Worm (Caenorhabditis elegans) whole organism, L4 larva: ENCODE measurements around the gene K06H7.7.
A peak's percentile ranks its signal among the peaks of the same experiment; 100 is the strongest.

Experiments used
- D1046.2 ChIP-seq: fragments of 200-800 bp; sonication (Bioruptor generic); IDR thresholded peaks from 2 replicates; pipeline ENCODE4 v1.3.6; 2022; ENCODE audit warnings: missing genetic modification characterization, missing compliant biosample characterization
- F10B5.3 ChIP-seq: sonication (generic microtip); optimal IDR thresholded peaks from 2 replicates; lab custom pipeline; 2016; ENCODE audit warnings: mild to moderate bottlenecking, missing genetic modification characterization, missing compliant biosample characterization
- T26A8.4 ChIP-seq: fragments of 200-800 bp; sonication (Bioruptor generic); IDR thresholded peaks from 2 replicates; pipeline ENCODE4 v1.3.6; 2022; ENCODE audit warnings: missing genetic modification characterization, missing compliant biosample characterization
- Y105C5A.15 ChIP-seq: fragments of 200-800 bp; sonication (Bioruptor generic); IDR thresholded peaks from 2 replicates; pipeline ENCODE4 v1.3.6; 2022; ENCODE audit warnings: missing genetic modification characterization, missing compliant biosample characterization
- Y48G9A.11 ChIP-seq: fragments of 200-800 bp; sonication (Bioruptor generic); IDR thresholded peaks from 2 replicates; pipeline ENCODE4 v1.3.6; 2022; ENCODE audit warnings: missing genetic modification reagents, missing genetic modification characterization, missing compliant biosample characterization
- Y5F2A.4 ChIP-seq: fragments of 200-800 bp; sonication (Bioruptor generic); optimal IDR thresholded peaks from 2 replicates; lab custom pipeline; 2018; ENCODE audit warnings: mild to moderate bottlenecking, missing genetic modification characterization, missing compliant biosample characterization
- ZK337.2 ChIP-seq: fragments of 200-800 bp; sonication (Bioruptor generic); IDR thresholded peaks from 2 replicates; pipeline ENCODE4 v1.3.6; 2022; ENCODE audit warnings: missing genetic modification reagents, missing genetic modification characterization, missing compliant biosample characterization
- ZK546.5 ChIP-seq, 2 experiments: sonication (generic microtip); optimal IDR thresholded peaks; 2 replicates each; lab custom pipeline; 2017; ENCODE audit warnings: missing biosample characterization in 2 of 2, missing genetic modification characterization in 2 of 2
- aly-2 ChIP-seq: sonication (generic microtip); optimal IDR thresholded peaks from 2 replicates; lab custom pipeline; 2018; ENCODE audit warnings: missing biosample characterization, missing genetic modification characterization
- ama-1 ChIP-seq: fragments of 150-350 bp; optimal IDR thresholded peaks from 2 replicates; lab custom pipeline; 2014; ENCODE audit warnings: inconsistent platforms, mixed read lengths
- ceh-20 ChIP-seq: fragments of 200-800 bp; sonication (Bioruptor generic); IDR thresholded peaks from 2 replicates; pipeline ENCODE4 v1.3.6; 2022; ENCODE audit warnings: missing genetic modification reagents, missing genetic modification characterization, missing compliant biosample characterization
- ceh-82 ChIP-seq: sonication (generic microtip); optimal IDR thresholded peaks from 2 replicates; lab custom pipeline; 2017; ENCODE audit warnings: missing biosample characterization, missing genetic modification characterization
- ces-1 ChIP-seq: fragments of 150-350 bp; sonication (generic microtip); optimal IDR thresholded peaks from 4 replicates; lab custom pipeline; 2014; ENCODE audit warnings: missing biosample characterization, missing genetic modification reagents, missing genetic modification characterization
- cey-2 ChIP-seq: sonication (generic microtip); optimal IDR thresholded peaks from 3 replicates; lab custom pipeline; 2017; ENCODE audit warnings: missing genetic modification characterization, mild to moderate bottlenecking, missing compliant biosample characterization, antibody characterized with exemption, borderline replicate concordance; ENCODE audit not compliant: insufficient read depth
- ctbp-1 ChIP-seq: fragments of 200-800 bp; sonication (Bioruptor generic); IDR thresholded peaks from 2 replicates; pipeline ENCODE4 v1.3.6; 2022; ENCODE audit warnings: missing genetic modification reagents, missing genetic modification characterization, missing compliant biosample characterization
- daf-12 ChIP-seq: fragments of 150-350 bp; optimal IDR thresholded peaks from 2 replicates; lab custom pipeline; 2014; ENCODE audit warnings: missing biosample characterization, missing genetic modification reagents, missing genetic modification characterization
- daf-16 ChIP-seq, 3 experiments: sonication (generic microtip); optimal IDR thresholded peaks; 2 replicates each; lab custom pipeline; 2016 to 2017; ENCODE audit warnings: missing genetic modification characterization in 3 of 3, missing genetic modification reagents in 3 of 3, mild to moderate bottlenecking in 2 of 3, missing compliant biosample characterization in 2 of 3, missing biosample characterization in 1 of 3, moderate library complexity in 1 of 3
- dmd-8 ChIP-seq: fragments of 200-800 bp; sonication (Bioruptor generic); IDR thresholded peaks from 2 replicates; pipeline ENCODE4 v1.3.6; 2022; ENCODE audit warnings: missing genetic modification characterization, missing compliant biosample characterization
- dpl-1 ChIP-seq: fragments of 150-350 bp; optimal IDR thresholded peaks from 2 replicates; lab custom pipeline; 2014; ENCODE audit warnings: missing biosample characterization, missing genetic modification reagents, missing genetic modification characterization
- duxl-1 ChIP-seq: sonication (generic microtip); optimal IDR thresholded peaks from 2 replicates; lab custom pipeline; 2016; ENCODE audit warnings: mild to moderate bottlenecking, missing genetic modification characterization, moderate library complexity, missing compliant biosample characterization; ENCODE audit not compliant: poor library complexity
- egl-27 ChIP-seq: sonication (generic microtip); optimal IDR thresholded peaks from 3 replicates; lab custom pipeline; 2017; ENCODE audit warnings: missing biosample characterization, missing genetic modification reagents, missing genetic modification characterization
- gei-8 ChIP-seq: fragments of 200-800 bp; sonication (Bioruptor generic); optimal IDR thresholded peaks from 2 replicates; lab custom pipeline; 2018; ENCODE audit warnings: mild to moderate bottlenecking, missing genetic modification characterization, missing compliant biosample characterization
- hif-1 ChIP-seq, 2 experiments: sonication (generic microtip); optimal IDR thresholded peaks; 2 replicates each; lab custom pipeline; 2016 to 2017; ENCODE audit warnings: missing compliant biosample characterization in 2 of 2, missing genetic modification characterization in 2 of 2, missing genetic modification reagents in 2 of 2, missing genotype in 2 of 2, mild to moderate bottlenecking in 1 of 2
- hlh-11 ChIP-seq: fragments of 200-800 bp; sonication (Bioruptor generic); optimal IDR thresholded peaks from 2 replicates; lab custom pipeline; 2018; ENCODE audit warnings: mild to moderate bottlenecking, missing genetic modification characterization, missing compliant biosample characterization
- hlh-30 ChIP-seq: sonication (generic microtip); optimal IDR thresholded peaks from 2 replicates; lab custom pipeline; 2017; ENCODE audit warnings: antibody characterized with exemption, mild to moderate bottlenecking, missing genetic modification characterization, missing compliant biosample characterization; ENCODE audit not compliant: insufficient read depth
- jun-1 ChIP-seq: fragments of 150-350 bp; optimal IDR thresholded peaks from 2 replicates; lab custom pipeline; 2014; ENCODE audit warnings: missing biosample characterization, missing genetic modification reagents, missing genetic modification characterization
- lin-1 ChIP-seq: fragments of 200-800 bp; sonication (Bioruptor generic); IDR thresholded peaks from 2 replicates; pipeline ENCODE4 v1.3.6; 2022; ENCODE audit warnings: missing genetic modification reagents, missing genetic modification characterization, missing compliant biosample characterization
- lin-13 ChIP-seq: fragments of 150-350 bp; optimal IDR thresholded peaks from 2 replicates; lab custom pipeline; 2014; ENCODE audit warnings: missing biosample characterization, missing genetic modification reagents, missing genetic modification characterization
- lin-15B ChIP-seq: fragments of 150-350 bp; sonication (generic microtip); optimal IDR thresholded peaks from 3 replicates; lab custom pipeline; 2014; ENCODE audit warnings: missing biosample characterization, missing genetic modification characterization
- lin-38 ChIP-seq: fragments of 200-800 bp; sonication (Bioruptor generic); IDR thresholded peaks from 2 replicates; pipeline ENCODE4 v1.3.6; 2022; ENCODE audit warnings: missing genetic modification reagents, missing genetic modification characterization, missing compliant biosample characterization
- lsy-2 ChIP-seq, 2 experiments: fragments of 150-350 bp in 1 of 2; sonication (generic microtip) in 1 of 2; optimal IDR thresholded peaks; 2 replicates each; lab custom pipeline; 2014 to 2017; ENCODE audit warnings: missing biosample characterization in 2 of 2, missing genetic modification characterization in 2 of 2
- madf-9 ChIP-seq: fragments of 200-800 bp; sonication (Bioruptor generic); conservative IDR thresholded peaks from 2 replicates; pipeline ENCODE4 v1.3.6; 2022; ENCODE audit warnings: missing genetic modification reagents, missing genetic modification characterization, missing compliant biosample characterization
- mdl-1 ChIP-seq, 2 experiments: fragments of 150-350 bp in 1 of 2; sonication (generic microtip) in 1 of 2; optimal IDR thresholded peaks; 2 replicates each; lab custom pipeline; 2014 to 2017; ENCODE audit warnings: missing biosample characterization in 2 of 2, missing genetic modification characterization in 2 of 2
- mdt-29 ChIP-seq: fragments of 200-800 bp; sonication (Bioruptor generic); IDR thresholded peaks from 2 replicates; pipeline ENCODE4 v1.3.6; 2022; ENCODE audit warnings: missing genetic modification reagents, missing genetic modification characterization, missing compliant biosample characterization
- mep-1 ChIP-seq: fragments of 150-350 bp; sonication (generic microtip); optimal IDR thresholded peaks from 3 replicates; lab custom pipeline; 2014; ENCODE audit warnings: missing biosample characterization, missing genetic modification characterization
- nhr-102 ChIP-seq: sonication (generic microtip); optimal IDR thresholded peaks from 2 replicates; lab custom pipeline; 2016; ENCODE audit warnings: mild to moderate bottlenecking, missing genetic modification characterization, moderate library complexity, missing compliant biosample characterization
- nhr-111 ChIP-seq: fragments of 200-800 bp; sonication (Bioruptor generic); optimal IDR thresholded peaks from 2 replicates; lab custom pipeline; 2018; ENCODE audit warnings: mild to moderate bottlenecking, missing genetic modification characterization, missing compliant biosample characterization
- nhr-25 ChIP-seq: sonication (generic microtip); optimal IDR thresholded peaks from 2 replicates; lab custom pipeline; 2017; ENCODE audit warnings: missing genetic modification characterization, mild to moderate bottlenecking, missing compliant biosample characterization, antibody characterized with exemption, moderate library complexity, borderline replicate concordance; ENCODE audit not compliant: insufficient read depth
- nhr-41 ChIP-seq: fragments of 200-800 bp; sonication (Bioruptor generic); IDR thresholded peaks from 2 replicates; pipeline ENCODE4 v1.3.6; 2022; ENCODE audit warnings: missing genetic modification reagents, missing genetic modification characterization, missing compliant biosample characterization
- nhr-42 ChIP-seq: fragments of 200-800 bp; sonication (Bioruptor generic); IDR thresholded peaks from 2 replicates; pipeline ENCODE4 v1.3.6; 2022; ENCODE audit warnings: missing genetic modification characterization, missing compliant biosample characterization
- snpc-1.2 ChIP-seq: fragments of 200-800 bp; sonication (Bioruptor generic); IDR thresholded peaks from 2 replicates; pipeline ENCODE4 v1.3.6; 2022; ENCODE audit warnings: missing genetic modification reagents, missing genetic modification characterization, missing compliant biosample characterization
- snpc-4 ChIP-seq: fragments of 150-350 bp; optimal IDR thresholded peaks from 2 replicates; lab custom pipeline; 2014; ENCODE audit warnings: missing biosample characterization, missing genetic modification characterization
- spr-3 ChIP-seq: fragments of 200-800 bp; sonication (Bioruptor generic); optimal IDR thresholded peaks from 2 replicates; lab custom pipeline; 2018; ENCODE audit warnings: mild to moderate bottlenecking, missing genetic modification characterization, missing compliant biosample characterization
- tag-97 ChIP-seq: fragments of 200-800 bp; sonication (Bioruptor generic); IDR thresholded peaks from 2 replicates; pipeline ENCODE4 v1.3.6; 2022; ENCODE audit warnings: missing genetic modification characterization, missing compliant biosample characterization
- unc-62 ChIP-seq, 3 experiments: fragments of 150-350 bp in 1 of 3; sonication (generic microtip); optimal IDR thresholded peaks in 2 of 3; peaks in 1 of 3; 1 replicate in 1 of 3; 2 replicates in 2 of 3; lab custom pipeline; 2014 to 2017; ENCODE audit warnings: missing biosample characterization in 3 of 3, missing genetic modification characterization in 3 of 3, missing genetic modification reagents in 3 of 3, missing genotype in 1 of 3
- vab-7 ChIP-seq: fragments of 200-800 bp; sonication (Bioruptor generic); IDR thresholded peaks from 2 replicates; pipeline ENCODE4 v1.3.6; 2022; ENCODE audit warnings: missing genetic modification reagents, missing genetic modification characterization, missing compliant biosample characterization
- zip-11 ChIP-seq: fragments of 200-800 bp; sonication (Bioruptor generic); IDR thresholded peaks from 2 replicates; pipeline ENCODE4 v1.3.6; 2022; ENCODE audit warnings: missing genetic modification characterization, missing compliant biosample characterization
- zip-2 ChIP-seq: fragments of 150-350 bp; optimal IDR thresholded peaks from 2 replicates; lab custom pipeline; 2014; ENCODE audit warnings: missing biosample characterization, missing genetic modification characterization
- ztf-7 ChIP-seq: fragments of 150-350 bp; optimal IDR thresholded peaks from 2 replicates; lab custom pipeline; 2014; ENCODE audit warnings: missing biosample characterization, missing genetic modification characterization

K06H7.7 gene

ce11 chrIII:8093079-8093623 lies 7.9 kb upstream of the K06H7.7 start, which contains the start of gene K06H7.2 (continued):
- peak; percentile 72 for TF ChIP-seq mep-1 (tag; lab: Kevin White, UChicago)
- no peak for TF ChIP-seq tag-97
- TF ChIP-seq lin-13 (GFP tag; lab: Kevin White, UChicago) = no peak
- TF ChIP-seq Y48G9A.11 (GFP tag; lab: Robert Waterston, UW) = no peak
- TF ChIP-seq Y5F2A.4 (GFP tag; lab: Kevin White, UChicago) = no peak
- TF ChIP-seq ces-1 (GFP tag; lab: Kevin White, UChicago) = no peak
- no peak for TF ChIP-seq mdl-1 (tag; optimal IDR thresholded peaks at IDR 0.05; lab: Kevin White, UChicago)
- TF ChIP-seq lin-15B (tag; lab: Kevin White, UChicago) = no peak
- peak; percentile 94 for TF ChIP-seq hlh-30 (tag; lab: Kevin White, UChicago)
- no peak for TF ChIP-seq ztf-7
- no peak for TF ChIP-seq nhr-41 (GFP tag; lab: Robert Waterston, UW)
- TF ChIP-seq ceh-20 (GFP tag; lab: Robert Waterston, UW) = no peak
- TF ChIP-seq cey-2 (tag; lab: Kevin White, UChicago) = no peak
- TF ChIP-seq hlh-11 (tag; lab: Kevin White, UChicago) = peak; percentile 89
- TF ChIP-seq lin-1 (GFP tag; lab: Robert Waterston, UW) = no peak
- TF ChIP-seq spr-3 (GFP tag; lab: Kevin White, UChicago) = no peak
- TF ChIP-seq daf-16 (GFP tag; optimal IDR thresholded peaks at IDR 0.05; lab: Kevin White, UChicago) = no peak
- peak; percentile 9 for TF ChIP-seq daf-16 (tag; optimal IDR thresholded peaks at IDR 0.05; lab: Kevin White, UChicago)
- no peak for TF ChIP-seq ctbp-1
- TF ChIP-seq gei-8 = no peak
- TF ChIP-seq nhr-111 (GFP tag; lab: Kevin White, UChicago) = no peak
- peak; percentile 58 for TF ChIP-seq dpl-1 (GFP tag; lab: Kevin White, UChicago)
- TF ChIP-seq ZK337.2 (GFP tag; lab: Robert Waterston, UW) = no peak
- TF ChIP-seq nhr-42 (GFP tag; lab: Robert Waterston, UW) = no peak
- no peak for TF ChIP-seq zip-2
- TF ChIP-seq dmd-8 (GFP tag; lab: Robert Waterston, UW) = no peak
- TF ChIP-seq snpc-4 (tag; lab: Kevin White, UChicago) = no peak
- TF ChIP-seq aly-2 (tag; lab: Kevin White, UChicago) = no peak
- TF ChIP-seq ama-1 (lab: Kevin White, UChicago) = no peak
- no peak for TF ChIP-seq zip-11 (GFP tag; lab: Robert Waterston, UW)
- no peak for TF ChIP-seq duxl-1 (tag; lab: Kevin White, UChicago)
- no peak for TF ChIP-seq mdt-29
- TF ChIP-seq D1046.2 = no peak
- TF ChIP-seq unc-62 (GFP tag; optimal IDR thresholded peaks at IDR 0.05 in 1 of 2; lab: Kevin White, UChicago) = no peak
- no peak for TF ChIP-seq unc-62 (tag; optimal IDR thresholded peaks at IDR 0.05; lab: Kevin White, UChicago)
- no peak for TF ChIP-seq jun-1
- TF ChIP-seq egl-27 (tag; lab: Kevin White, UChicago) = no peak
- TF ChIP-seq F10B5.3 (tag; lab: Kevin White, UChicago) = no peak
- no peak for TF ChIP-seq ceh-82 (tag; lab: Kevin White, UChicago)
- TF ChIP-seq hif-1 (tag; optimal IDR thresholded peaks at IDR 0.05; lab: Kevin White, UChicago) = no peak
- no peak for TF ChIP-seq ZK546.5 (tag; optimal IDR thresholded peaks at IDR 0.05; lab: Kevin White, UChicago)
- no peak for TF ChIP-seq madf-9
- TF ChIP-seq snpc-1.2 (GFP tag; lab: Robert Waterston, UW) = no peak
- no peak for TF ChIP-seq nhr-102 (tag; lab: Kevin White, UChicago)
- TF ChIP-seq Y105C5A.15 (GFP tag; lab: Robert Waterston, UW) = no peak
- TF ChIP-seq nhr-25 (tag; lab: Kevin White, UChicago) = no peak
- TF ChIP-seq lsy-2 (tag; optimal IDR thresholded peaks at IDR 0.05; lab: Kevin White, UChicago) = peak; percentile 18 to 90
- TF ChIP-seq daf-12 = no peak
- TF ChIP-seq T26A8.4 (GFP tag; lab: Robert Waterston, UW) = no peak; the same call in 1 of the 2 replicates
- TF ChIP-seq lin-38 = peak; percentile 87
- TF ChIP-seq vab-7 = no peak
